Worm (Caenorhabditis elegans): ENCODE data around the gene Y7A5A.10.

Y7A5A.10 gene

ce11 chrX:15828059-15828458 is 33.2 kb upstream of the Y7A5A.10 start, which contains the start of gene Y7A5A.20:
Gene Y7A5A.20 (plus strand): TSS chrX:15828359.
- TF ChIP-seq nhr-84 (tag; optimal IDR thresholded peaks at IDR 0.05) = no peak
- TF ChIP-seq nhr-85 (tag) = no peak
- TF ChIP-seq ama-1 (optimal IDR thresholded peaks at IDR 0.05) = no peak
- TF ChIP-seq lin-13 (GFP tag; optimal IDR thresholded peaks at IDR 0.05) = no peak
- TF ChIP-seq unc-30 (tag; optimal IDR thresholded peaks at IDR 0.05) = no peak
- TF ChIP-seq unc-130 (tag; optimal IDR thresholded peaks at IDR 0.05) = no peak
- no peak for TF ChIP-seq ceh-90 (tag; optimal IDR thresholded peaks at IDR 0.05)
- TF ChIP-seq nhr-11 (tag; optimal IDR thresholded peaks at IDR 0.05) = no peak
- no peak for TF ChIP-seq mdl-1 (tag; optimal IDR thresholded peaks at IDR 0.05)
- no peak for TF ChIP-seq rnt-1 (tag; optimal IDR thresholded peaks at IDR 0.05)
- no peak for TF ChIP-seq unc-62 (GFP tag; optimal IDR thresholded peaks at IDR 0.05)
- no peak for TF ChIP-seq aly-2 (tag; optimal IDR thresholded peaks at IDR 0.05)
- no peak for TF ChIP-seq nhr-20 (tag; optimal IDR thresholded peaks at IDR 0.05)
- no peak for TF ChIP-seq nhr-90 (tag; optimal IDR thresholded peaks at IDR 0.05; ENCODE audit: poor library complexity)
- no peak for TF ChIP-seq nhr-71 (tag; optimal IDR thresholded peaks at IDR 0.05)
- TF ChIP-seq blmp-1 (tag; optimal IDR thresholded peaks at IDR 0.05) = no peak

- TF ChIP-seq C16A3.4 (tag; optimal IDR thresholded peaks at IDR 0.05) = no peak
- no peak for TF ChIP-seq nhr-47 (tag; optimal IDR thresholded peaks at IDR 0.05)
These were observed 32.0 kb upstream of the Y7A5A.10 start, which contains the start of gene Y7A5A.9 for ce11 chrX:15826866-15827265. Gene Y7A5A.9 (plus strand): TSS chrX:15827166.

ce11 chrX:15822197-15822596 is 27.3 kb upstream of the Y7A5A.10 start, which contains the start of gene Y7A5A.8:
Gene Y7A5A.8 (plus strand): TSS chrX:15822497.
- TF ChIP-seq ceh-90 (tag; optimal IDR thresholded peaks at IDR 0.05) (no peak), egl-27 (tag; optimal IDR thresholded peaks at IDR 0.05) (no peak), unc-30 (tag; optimal IDR thresholded peaks at IDR 0.05) (no peak), ces-1 (GFP tag; optimal IDR thresholded peaks at IDR 0.05) (no peak), nhr-11 (tag; optimal IDR thresholded peaks at IDR 0.05) (no peak), ama-1 (optimal IDR thresholded peaks at IDR 0.05) (no peak), mdl-1 (tag; optimal IDR thresholded peaks at IDR 0.05) (no peak), hpl-2 (GFP tag; optimal IDR thresholded peaks at IDR 0.05) (no peak), elt-2 (tag; optimal IDR thresholded peaks at IDR 0.05) (no peak), C16A3.4 (tag; optimal IDR thresholded peaks at IDR 0.05) (no peak), nhr-19 (GFP tag; conservative IDR thresholded peaks at IDR 0.05) (no peak), ceh-63 (GFP tag; optimal IDR thresholded peaks at IDR 0.05) (no peak), unc-86 (tag; optimal IDR thresholded peaks at IDR 0.05) (no peak), fkh-4 (tag; optimal IDR thresholded peaks at IDR 0.05; ENCODE audit: borderline replicate concordance) (no peak), grh-1 (GFP tag; IDR thresholded peaks at IDR 0.05) (no peak), lin-13 (GFP tag; optimal IDR thresholded peaks at IDR 0.05) (no peak), C04F5.9 (tag; optimal IDR thresholded peaks at IDR 0.05) (no peak)

ce11 chrX:15814548-15814947 is 19.7 kb upstream of the Y7A5A.10 start:
- TF ChIP-seq mdl-1 (tag; optimal IDR thresholded peaks at IDR 0.05) = no peak
- TF ChIP-seq egl-13 (tag; optimal IDR thresholded peaks at IDR 0.05) = no peak
- TF ChIP-seq lin-14 (GFP tag; optimal IDR thresholded peaks at IDR 0.05) = no peak
- no peak for TF ChIP-seq fkh-4 (tag; optimal IDR thresholded peaks at IDR 0.05; ENCODE audit: borderline replicate concordance)
- no peak for TF ChIP-seq ceh-90 (tag; optimal IDR thresholded peaks at IDR 0.05)
- no peak for TF ChIP-seq mef-2 (tag; optimal IDR thresholded peaks at IDR 0.05)
- no peak for TF ChIP-seq ceh-63 (GFP tag; optimal IDR thresholded peaks at IDR 0.05)
- no peak for TF ChIP-seq dsc-1 (tag; optimal IDR thresholded peaks at IDR 0.05)

- no peak for TF ChIP-seq egl-27 (tag; optimal IDR thresholded peaks at IDR 0.05)
- TF ChIP-seq unc-86 (tag; optimal IDR thresholded peaks at IDR 0.05) = no peak
- TF ChIP-seq nhr-85 (tag) = no peak
- TF ChIP-seq C16A3.4 (tag; optimal IDR thresholded peaks at IDR 0.05) = no peak
- no peak for TF ChIP-seq nhr-90 (tag; optimal IDR thresholded peaks at IDR 0.05; ENCODE audit: poor library complexity)
- TF ChIP-seq lin-15B (tag; optimal IDR thresholded peaks at IDR 0.05) = no peak
- TF ChIP-seq nhr-76 (tag; optimal IDR thresholded peaks at IDR 0.05) = no peak
- no peak for TF ChIP-seq ztf-4 (tag; optimal IDR thresholded peaks at IDR 0.05)
- no peak for TF ChIP-seq unc-30 (tag; optimal IDR thresholded peaks at IDR 0.05)
- no peak for TF ChIP-seq elt-3 (tag; optimal IDR thresholded peaks at IDR 0.05)
- no peak for TF ChIP-seq ama-1 (optimal IDR thresholded peaks at IDR 0.05)
- TF ChIP-seq blmp-1 (tag; optimal IDR thresholded peaks at IDR 0.05) = no peak
- TF ChIP-seq swsn-7 (tag; optimal IDR thresholded peaks at IDR 0.05) = no peak
- TF ChIP-seq nhr-28 (tag; optimal IDR thresholded peaks at IDR 0.05) = no peak
- TF ChIP-seq sup-37 (GFP tag; optimal IDR thresholded peaks at IDR 0.05) = no peak
- TF ChIP-seq hlh-17 (GFP tag; optimal IDR thresholded peaks at IDR 0.05; ENCODE audit: borderline replicate concordance) = no peak
- TF ChIP-seq dpl-1 (GFP tag; optimal IDR thresholded peaks at IDR 0.05) = no peak
- TF ChIP-seq efl-3 (GFP tag; optimal IDR thresholded peaks at IDR 0.05) = no peak
- TF ChIP-seq snpc-4 (tag; optimal IDR thresholded peaks at IDR 0.05) = no peak
- TF ChIP-seq fos-1 (tag; optimal IDR thresholded peaks at IDR 0.05) = no peak
These were observed 16.5 kb upstream of the Y7A5A.10 start for ce11 chrX:15811341-15811740.
